Worm (Caenorhabditis elegans) whole organism, L4 larva: ENCODE measurements around the gene F13H10.9.
A peak's percentile ranks its signal among the peaks of the same experiment; 100 is the strongest.

Experiments
- F26F4.8 ChIP-seq: fragments of 200-800 bp; sonication (Bioruptor generic); conservative IDR thresholded peaks from 2 replicates; pipeline ENCODE4 v1.3.6; 2022; ENCODE audit warnings: missing genetic modification characterization, missing compliant biosample characterization
- F37D6.2 ChIP-seq: sonication (generic microtip); optimal IDR thresholded peaks from 2 replicates; lab custom pipeline; 2016; ENCODE audit warnings: mild to moderate bottlenecking, missing genetic modification characterization, missing compliant biosample characterization
- F44E2.7 ChIP-seq: fragments of 200-800 bp; sonication (Bioruptor generic); IDR thresholded peaks from 2 replicates; pipeline ENCODE4 v2.1.2; 2022; ENCODE audit warnings: missing genetic modification characterization, missing compliant biosample characterization
- F49E8.2 ChIP-seq: sonication (generic microtip); optimal IDR thresholded peaks from 2 replicates; lab custom pipeline; 2016; ENCODE audit warnings: missing compliant biosample characterization, mild to moderate bottlenecking, missing genetic modification characterization, borderline replicate concordance
- R02D3.7 ChIP-seq: fragments of 150-350 bp; sonication (generic microtip); optimal IDR thresholded peaks from 3 replicates; lab custom pipeline; 2014; ENCODE audit warnings: missing biosample characterization, missing genetic modification characterization
- T20F7.1 ChIP-seq: fragments of 200-800 bp; sonication (Bioruptor generic); optimal IDR thresholded peaks from 2 replicates; lab custom pipeline; 2018; ENCODE audit warnings: mild to moderate bottlenecking, missing genetic modification characterization, missing compliant biosample characterization
- Y48G9A.11 ChIP-seq: fragments of 200-800 bp; sonication (Bioruptor generic); IDR thresholded peaks from 2 replicates; pipeline ENCODE4 v1.3.6; 2022; ENCODE audit warnings: missing genetic modification reagents, missing genetic modification characterization, missing compliant biosample characterization
- Y5F2A.4 ChIP-seq: fragments of 200-800 bp; sonication (Bioruptor generic); optimal IDR thresholded peaks from 2 replicates; lab custom pipeline; 2018; ENCODE audit warnings: mild to moderate bottlenecking, missing genetic modification characterization, missing compliant biosample characterization
- Y75B8A.6 ChIP-seq: fragments of 200-800 bp; sonication (Bioruptor generic); IDR thresholded peaks from 2 replicates; pipeline ENCODE4 v1.3.6; 2022; ENCODE audit warnings: missing genetic modification reagents, missing genetic modification characterization, missing compliant biosample characterization
- aha-1 ChIP-seq: fragments of 150-350 bp; peaks from one replicate; lab custom pipeline; 2014; ENCODE audit warnings: missing biosample characterization, missing genetic modification characterization
- arid-1 ChIP-seq: fragments of 200-800 bp; sonication (Bioruptor generic); conservative IDR thresholded peaks from 2 replicates; pipeline ENCODE4 v1.3.6; 2022; ENCODE audit warnings: missing genetic modification reagents, missing genetic modification characterization, missing compliant biosample characterization
- daf-12 ChIP-seq: fragments of 150-350 bp; optimal IDR thresholded peaks from 2 replicates; lab custom pipeline; 2014; ENCODE audit warnings: missing biosample characterization, missing genetic modification reagents, missing genetic modification characterization
- daf-16 ChIP-seq, 3 experiments: sonication (generic microtip); optimal IDR thresholded peaks; 2 replicates each; lab custom pipeline; 2016 to 2017; ENCODE audit warnings: missing genetic modification characterization in 3 of 3, missing genetic modification reagents in 3 of 3, mild to moderate bottlenecking in 2 of 3, missing compliant biosample characterization in 2 of 3, missing biosample characterization in 1 of 3, moderate library complexity in 1 of 3
- dmd-6 ChIP-seq: fragments of 200-800 bp; sonication (Bioruptor generic); IDR thresholded peaks from 2 replicates; pipeline ENCODE4 v1.3.6; 2022; ENCODE audit warnings: missing genetic modification reagents, missing genetic modification characterization, missing compliant biosample characterization
- dmd-8 ChIP-seq: fragments of 200-800 bp; sonication (Bioruptor generic); IDR thresholded peaks from 2 replicates; pipeline ENCODE4 v1.3.6; 2022; ENCODE audit warnings: missing genetic modification characterization, missing compliant biosample characterization
- dpl-1 ChIP-seq: fragments of 150-350 bp; optimal IDR thresholded peaks from 2 replicates; lab custom pipeline; 2014; ENCODE audit warnings: missing biosample characterization, missing genetic modification reagents, missing genetic modification characterization
- dve-1 ChIP-seq: sonication (generic microtip); optimal IDR thresholded peaks from 2 replicates; lab custom pipeline; 2017; ENCODE audit warnings: antibody characterized with exemption, mild to moderate bottlenecking, missing genetic modification characterization, missing compliant biosample characterization; ENCODE audit not compliant: insufficient read depth
- egl-27 ChIP-seq: sonication (generic microtip); optimal IDR thresholded peaks from 3 replicates; lab custom pipeline; 2017; ENCODE audit warnings: missing biosample characterization, missing genetic modification reagents, missing genetic modification characterization
- egl-43 ChIP-seq: fragments of 200-800 bp; sonication (Bioruptor generic); IDR thresholded peaks from 2 replicates; pipeline ENCODE4 v1.3.6; 2022; ENCODE audit warnings: missing genetic modification reagents, missing genetic modification characterization, missing compliant biosample characterization
- fos-1 ChIP-seq: fragments of 150-350 bp; optimal IDR thresholded peaks from 2 replicates; lab custom pipeline; 2014; ENCODE audit warnings: missing biosample characterization, missing genetic modification characterization
- hif-1 ChIP-seq, 2 experiments: sonication (generic microtip); optimal IDR thresholded peaks; 2 replicates each; lab custom pipeline; 2016 to 2017; ENCODE audit warnings: missing compliant biosample characterization in 2 of 2, missing genetic modification characterization in 2 of 2, missing genetic modification reagents in 2 of 2, missing genotype in 2 of 2, mild to moderate bottlenecking in 1 of 2
- hlh-11 ChIP-seq: fragments of 200-800 bp; sonication (Bioruptor generic); optimal IDR thresholded peaks from 2 replicates; lab custom pipeline; 2018; ENCODE audit warnings: mild to moderate bottlenecking, missing genetic modification characterization, missing compliant biosample characterization
- hmg-1.1 ChIP-seq: fragments of 200-800 bp; sonication (Bioruptor generic); IDR thresholded peaks from 2 replicates; pipeline ENCODE4 v1.3.6; 2022; ENCODE audit warnings: missing genetic modification reagents, missing genetic modification characterization, missing compliant biosample characterization
- jun-1 ChIP-seq: fragments of 150-350 bp; optimal IDR thresholded peaks from 2 replicates; lab custom pipeline; 2014; ENCODE audit warnings: missing biosample characterization, missing genetic modification reagents, missing genetic modification characterization
- lim-7 ChIP-seq: fragments of 200-800 bp; sonication (Bioruptor generic); IDR thresholded peaks from 2 replicates; pipeline ENCODE4 v1.3.6; 2022; ENCODE audit warnings: missing genetic modification characterization, missing compliant biosample characterization
- lin-1 ChIP-seq: fragments of 200-800 bp; sonication (Bioruptor generic); IDR thresholded peaks from 2 replicates; pipeline ENCODE4 v1.3.6; 2022; ENCODE audit warnings: missing genetic modification reagents, missing genetic modification characterization, missing compliant biosample characterization
- lin-38 ChIP-seq: fragments of 200-800 bp; sonication (Bioruptor generic); IDR thresholded peaks from 2 replicates; pipeline ENCODE4 v1.3.6; 2022; ENCODE audit warnings: missing genetic modification reagents, missing genetic modification characterization, missing compliant biosample characterization
- madf-5 ChIP-seq, 2 experiments: fragments of 200-800 bp; sonication (Bioruptor generic); IDR thresholded peaks; 2 replicates each; pipeline ENCODE4 v1.3.6; 2022; ENCODE audit warnings: missing compliant biosample characterization in 2 of 2, missing genetic modification characterization in 2 of 2
- mdl-1 ChIP-seq, 2 experiments: fragments of 150-350 bp in 1 of 2; sonication (generic microtip) in 1 of 2; optimal IDR thresholded peaks; 2 replicates each; lab custom pipeline; 2014 to 2017; ENCODE audit warnings: missing biosample characterization in 2 of 2, missing genetic modification characterization in 2 of 2
- mdt-29 ChIP-seq: fragments of 200-800 bp; sonication (Bioruptor generic); IDR thresholded peaks from 2 replicates; pipeline ENCODE4 v1.3.6; 2022; ENCODE audit warnings: missing genetic modification reagents, missing genetic modification characterization, missing compliant biosample characterization
- mep-1 ChIP-seq: fragments of 150-350 bp; sonication (generic microtip); optimal IDR thresholded peaks from 3 replicates; lab custom pipeline; 2014; ENCODE audit warnings: missing biosample characterization, missing genetic modification characterization
- mxl-2 ChIP-seq: fragments of 200-800 bp; sonication (Bioruptor generic); conservative IDR thresholded peaks from 2 replicates; pipeline ENCODE4 v1.3.6; 2022; ENCODE audit warnings: missing genetic modification reagents, missing genetic modification characterization, missing compliant biosample characterization
- nhr-11 ChIP-seq: fragments of 150-350 bp; optimal IDR thresholded peaks from 2 replicates; lab custom pipeline; 2014; ENCODE audit warnings: missing biosample characterization, missing genetic modification characterization
- nhr-111 ChIP-seq: fragments of 200-800 bp; sonication (Bioruptor generic); optimal IDR thresholded peaks from 2 replicates; lab custom pipeline; 2018; ENCODE audit warnings: mild to moderate bottlenecking, missing genetic modification characterization, missing compliant biosample characterization
- nhr-237 ChIP-seq: sonication (generic microtip); optimal IDR thresholded peaks from 2 replicates; lab custom pipeline; 2017; ENCODE audit warnings: missing biosample characterization, missing genetic modification characterization
- nhr-25 ChIP-seq: sonication (generic microtip); optimal IDR thresholded peaks from 2 replicates; lab custom pipeline; 2017; ENCODE audit warnings: missing genetic modification characterization, mild to moderate bottlenecking, missing compliant biosample characterization, antibody characterized with exemption, moderate library complexity, borderline replicate concordance; ENCODE audit not compliant: insufficient read depth
- nhr-28 ChIP-seq: fragments of 150-350 bp; optimal IDR thresholded peaks from 2 replicates; lab custom pipeline; 2014; ENCODE audit warnings: missing biosample characterization, missing genetic modification characterization
- nhr-41 ChIP-seq: fragments of 200-800 bp; sonication (Bioruptor generic); IDR thresholded peaks from 2 replicates; pipeline ENCODE4 v1.3.6; 2022; ENCODE audit warnings: missing genetic modification reagents, missing genetic modification characterization, missing compliant biosample characterization
- nhr-42 ChIP-seq: fragments of 200-800 bp; sonication (Bioruptor generic); IDR thresholded peaks from 2 replicates; pipeline ENCODE4 v1.3.6; 2022; ENCODE audit warnings: missing genetic modification characterization, missing compliant biosample characterization
- nhr-48 ChIP-seq: sonication (generic microtip); optimal IDR thresholded peaks from 2 replicates; lab custom pipeline; 2016; ENCODE audit warnings: mild to moderate bottlenecking, missing genetic modification characterization, missing compliant biosample characterization
- nhr-6 ChIP-seq: fragments of 150-350 bp; optimal IDR thresholded peaks from 2 replicates; lab custom pipeline; 2014; ENCODE audit warnings: missing biosample characterization, missing genetic modification characterization
- php-3 ChIP-seq: fragments of 200-800 bp; sonication (Bioruptor generic); IDR thresholded peaks from 2 replicates; pipeline ENCODE4 v1.3.6; 2022; ENCODE audit warnings: missing genetic modification reagents, missing genetic modification characterization, missing compliant biosample characterization
- saeg-2 ChIP-seq: fragments of 200-800 bp; sonication (Bioruptor generic); IDR thresholded peaks from 2 replicates; pipeline ENCODE4 v1.3.6; 2022; ENCODE audit warnings: missing genetic modification reagents, missing genetic modification characterization, missing compliant biosample characterization
- set-16 ChIP-seq: fragments of 200-800 bp; sonication (Bioruptor generic); IDR thresholded peaks from 2 replicates; pipeline ENCODE4 v1.3.6; 2022; ENCODE audit warnings: missing genetic modification reagents, missing genetic modification characterization, missing compliant biosample characterization
- skn-1 ChIP-seq: fragments of 150-350 bp; optimal IDR thresholded peaks from 2 replicates; lab custom pipeline; 2014; ENCODE audit warnings: missing biosample characterization, missing genetic modification characterization
- snpc-1.2 ChIP-seq: fragments of 200-800 bp; sonication (Bioruptor generic); IDR thresholded peaks from 2 replicates; pipeline ENCODE4 v1.3.6; 2022; ENCODE audit warnings: missing genetic modification reagents, missing genetic modification characterization, missing compliant biosample characterization
- tra-1 ChIP-seq: fragments of 200-800 bp; sonication (Bioruptor generic); IDR thresholded peaks from 2 replicates; pipeline ENCODE4 v1.3.6; 2022; ENCODE audit warnings: missing genetic modification reagents, missing genetic modification characterization, missing compliant biosample characterization
- unc-62 ChIP-seq, 3 experiments: fragments of 150-350 bp in 1 of 3; sonication (generic microtip); optimal IDR thresholded peaks in 2 of 3; peaks in 1 of 3; 1 replicate in 1 of 3; 2 replicates in 2 of 3; lab custom pipeline; 2014 to 2017; ENCODE audit warnings: missing biosample characterization in 3 of 3, missing genetic modification characterization in 3 of 3, missing genetic modification reagents in 3 of 3, missing genotype in 1 of 3
- vab-7 ChIP-seq: fragments of 200-800 bp; sonication (Bioruptor generic); IDR thresholded peaks from 2 replicates; pipeline ENCODE4 v1.3.6; 2022; ENCODE audit warnings: missing genetic modification reagents, missing genetic modification characterization, missing compliant biosample characterization
- zip-2 ChIP-seq: fragments of 150-350 bp; optimal IDR thresholded peaks from 2 replicates; lab custom pipeline; 2014; ENCODE audit warnings: missing biosample characterization, missing genetic modification characterization
- ztf-11 ChIP-seq: fragments of 150-350 bp; optimal IDR thresholded peaks from 2 replicates; lab custom pipeline; 2014; ENCODE audit warnings: missing biosample characterization, missing genetic modification characterization

Gene F13H10.9

DNA sequence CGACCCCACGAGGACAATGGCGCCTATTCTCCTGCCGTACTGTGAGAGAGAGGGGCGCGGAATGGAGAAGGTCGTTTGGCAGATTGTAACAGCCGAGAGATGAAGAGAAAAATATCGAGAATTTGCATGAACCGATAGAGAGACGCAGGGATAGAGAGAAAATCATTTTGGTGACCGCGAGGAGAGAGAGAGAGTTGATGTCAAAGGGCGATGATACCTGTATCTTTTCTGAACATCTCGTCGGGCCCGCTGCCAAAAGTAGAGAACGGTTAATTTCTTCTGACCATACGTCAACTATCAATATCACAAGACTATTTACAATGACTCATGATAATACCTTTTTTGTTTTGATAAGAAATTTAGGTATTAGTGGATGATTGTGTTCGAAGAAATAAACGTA, 25.7 kb upstream of the F13H10.9 start (continued):
- TF ChIP-seq mdl-1 (tag; optimal IDR thresholded peaks at IDR 0.05; lab: Kevin White, UChicago) (peak in 1 of 2 experiments; percentile 46), nhr-48 (no peak), Y5F2A.4 (no peak), Y75B8A.6 (GFP tag; lab: Robert Waterston, UW) (no peak), mep-1 (tag; lab: Kevin White, UChicago) (peak; percentile 66), vab-7 (GFP tag; lab: Robert Waterston, UW) (no peak), fos-1 (tag; lab: Kevin White, UChicago) (no peak), php-3 (GFP tag; lab: Robert Waterston, UW) (no peak), lin-38 (GFP tag; lab: Robert Waterston, UW) (no peak), lin-1 (GFP tag; lab: Robert Waterston, UW) (no peak), F44E2.7 (no peak), daf-16 (GFP tag; optimal IDR thresholded peaks at IDR 0.05; lab: Kevin White, UChicago) (no peak), daf-16 (tag; optimal IDR thresholded peaks at IDR 0.05; lab: Kevin White, UChicago) (no peak), arid-1 (GFP tag; lab: Robert Waterston, UW) (no peak), unc-62 (GFP tag; optimal IDR thresholded peaks at IDR 0.05 in 1 of 2; lab: Kevin White, UChicago) (no peak), unc-62 (tag; optimal IDR thresholded peaks at IDR 0.05; lab: Kevin White, UChicago) (no peak), hmg-1.1 (GFP tag; lab: Robert Waterston, UW) (no peak), egl-43 (GFP tag; lab: Robert Waterston, UW) (no peak), nhr-111 (GFP tag; lab: Kevin White, UChicago) (no peak), aha-1 (tag; lab: Kevin White, UChicago) (peak; percentile 50), F26F4.8 (no peak), F49E8.2 (no peak), T20F7.1 (GFP tag; lab: Kevin White, UChicago) (no peak), hif-1 (tag; optimal IDR thresholded peaks at IDR 0.05; lab: Kevin White, UChicago) (no peak), nhr-25 (peak; percentile 83), Y48G9A.11 (GFP tag; lab: Robert Waterston, UW) (no peak), dmd-6 (peak; percentile 55), egl-27 (tag; lab: Kevin White, UChicago) (no peak), daf-12 (tag; lab: Kevin White, UChicago) (no peak), nhr-28 (tag; lab: Kevin White, UChicago) (peak; percentile 70), hlh-11 (tag; lab: Kevin White, UChicago) (peak; percentile 68), saeg-2 (no peak), F37D6.2 (tag; lab: Kevin White, UChicago) (no peak), ztf-11 (tag; lab: Kevin White, UChicago) (no peak), nhr-42 (no peak), dpl-1 (GFP tag; lab: Kevin White, UChicago) (no peak), dmd-8 (GFP tag; lab: Robert Waterston, UW) (no peak), zip-2 (no peak), nhr-41 (GFP tag; lab: Robert Waterston, UW) (0 out of 2 replicates have a peak, but pooled peaks have one; percentile 31), nhr-11 (tag; lab: Kevin White, UChicago) (no peak), set-16 (GFP tag; lab: Robert Waterston, UW) (no peak), mdt-29 (GFP tag; lab: Robert Waterston, UW) (no peak), nhr-237 (tag; lab: Kevin White, UChicago) (no peak), mxl-2 (GFP tag; lab: Robert Waterston, UW) (no peak), snpc-1.2 (GFP tag; lab: Robert Waterston, UW) (no peak), dve-1 (tag; lab: Kevin White, UChicago) (peak; percentile 22), tra-1 (GFP tag; lab: Robert Waterston, UW) (0 out of 2 replicates have a peak, but pooled peaks have one; percentile 51), lim-7 (GFP tag; lab: Robert Waterston, UW) (no peak), jun-1 (tag; lab: Kevin White, UChicago) (no peak), nhr-6 (tag; lab: Kevin White, UChicago) (peak; percentile 19), R02D3.7 (tag; lab: Kevin White, UChicago) (no peak), madf-5 (GFP tag; IDR thresholded peaks at IDR 0.05; lab: Robert Waterston, UW) (no peak), skn-1 (no peak)
